Fruit fly (Drosophila melanogaster): ENCODE results near the gene KrT95D.

DNA sequence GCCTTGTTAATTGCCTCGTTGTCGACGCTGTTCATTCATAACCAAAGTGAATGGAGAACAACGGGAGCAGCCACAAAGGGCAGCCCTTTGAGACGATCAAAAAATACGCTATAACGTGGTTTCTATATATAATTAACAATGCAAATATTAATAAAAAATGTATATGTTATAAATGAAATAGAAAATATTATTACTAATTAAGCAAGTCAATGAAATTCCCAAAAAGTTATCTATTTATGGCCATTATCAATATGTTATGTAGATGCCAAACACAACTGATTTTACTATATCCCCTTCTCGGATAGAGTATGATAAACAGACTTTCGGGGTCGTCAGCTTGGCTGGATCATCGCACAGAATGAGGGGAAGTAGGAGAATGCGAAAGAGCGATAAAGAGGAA, 62.2 kb downstream of the KrT95D start:
- TF ChIP-seq kay (GFP tag; ENCODE audit: borderline replicate concordance) (no peak), CG12768 (GFP tag; optimal IDR thresholded peaks at IDR 0.05) (no peak), CG14711 (tag; optimal IDR thresholded peaks at IDR 0.05) (no peak), Hr96 (GFP tag; optimal IDR thresholded peaks at IDR 0.05) (no peak), toe (GFP tag; optimal IDR thresholded peaks at IDR 0.05) (no peak), Crg-1 (GFP tag; optimal IDR thresholded peaks at IDR 0.05) (no peak), CG5204 (GFP tag; optimal IDR thresholded peaks at IDR 0.05) (no peak), CG7045 (GFP tag; optimal IDR thresholded peaks at IDR 0.05) (no peak), bab1 (GFP tag; optimal IDR thresholded peaks at IDR 0.05) (no peak), tj (GFP tag; optimal IDR thresholded peaks at IDR 0.05) (no peak), CG33017 (tag; optimal IDR thresholded peaks at IDR 0.05) (no peak), cnc (optimal IDR thresholded peaks at IDR 0.05) (no peak)
